Worm (Caenorhabditis elegans) whole organism, L2 larva: Measurements from ENCODE around the gene alg-2.

Experiments
- C34F6.9 ChIP-seq: fragments of 150-350 bp; optimal IDR thresholded peaks from 2 replicates; lab custom pipeline; 2014; ENCODE audit warnings: missing biosample characterization, missing genetic modification characterization
- ZK546.5 ChIP-seq: sonication (generic microtip); optimal IDR thresholded peaks from 2 replicates; lab custom pipeline; 2017; ENCODE audit warnings: missing biosample characterization, missing genetic modification characterization
- alr-1 ChIP-seq: fragments of 150-350 bp; optimal IDR thresholded peaks from 2 replicates; lab custom pipeline; 2014; ENCODE audit warnings: missing biosample characterization, missing genetic modification characterization
- aly-2 ChIP-seq: fragments of 150-350 bp; optimal IDR thresholded peaks from 2 replicates; lab custom pipeline; 2014; ENCODE audit warnings: missing biosample characterization, missing genetic modification characterization
- ama-1 ChIP-seq: fragments of 150-350 bp; optimal IDR thresholded peaks from 2 replicates; lab custom pipeline; 2018; ENCODE audit warnings: inconsistent platforms
- ceh-82 ChIP-seq: fragments of 150-350 bp; optimal IDR thresholded peaks from 2 replicates; lab custom pipeline; 2014; ENCODE audit warnings: missing biosample characterization, missing genetic modification characterization
- crh-2 ChIP-seq: sonication (generic microtip); optimal IDR thresholded peaks from 2 replicates; lab custom pipeline; 2017; ENCODE audit warnings: missing biosample characterization, missing genetic modification characterization
- egl-27 ChIP-seq: sonication (generic microtip); optimal IDR thresholded peaks from 3 replicates; lab custom pipeline; 2017; ENCODE audit warnings: missing biosample characterization, missing genetic modification reagents, missing genetic modification characterization
- elt-1 ChIP-seq: fragments of 150-350 bp; optimal IDR thresholded peaks from 2 replicates; lab custom pipeline; 2014; ENCODE audit warnings: missing biosample characterization, missing genetic modification characterization
- elt-3 ChIP-seq: sonication (generic microtip); optimal IDR thresholded peaks from 2 replicates; lab custom pipeline; 2017; ENCODE audit warnings: missing biosample characterization, missing genetic modification characterization
- fos-1 ChIP-seq: fragments of 150-350 bp; optimal IDR thresholded peaks from 2 replicates; lab custom pipeline; 2014; ENCODE audit warnings: missing biosample characterization, missing genetic modification characterization
- gmeb-1 ChIP-seq: fragments of 150-350 bp; optimal IDR thresholded peaks from 2 replicates; lab custom pipeline; 2014; ENCODE audit warnings: missing biosample characterization, missing genetic modification characterization
- lin-13 ChIP-seq: fragments of 150-350 bp; optimal IDR thresholded peaks from 2 replicates; lab custom pipeline; 2014; ENCODE audit warnings: missing biosample characterization, missing genetic modification reagents, missing genetic modification characterization
- lin-39 ChIP-seq: fragments of 150-350 bp; optimal IDR thresholded peaks from 2 replicates; lab custom pipeline; 2014; ENCODE audit warnings: missing biosample characterization, missing genetic modification reagents, missing genetic modification characterization
- lsy-2 ChIP-seq, 2 experiments: fragments of 150-350 bp in 1 of 2; sonication (generic microtip) in 1 of 2; optimal IDR thresholded peaks; 2 replicates each; lab custom pipeline; 2014 to 2017; ENCODE audit warnings: missing biosample characterization in 2 of 2, missing genetic modification characterization in 2 of 2
- mab-5 ChIP-seq: fragments of 150-350 bp; optimal IDR thresholded peaks from 2 replicates; lab custom pipeline; 2014; ENCODE audit warnings: missing biosample characterization, missing genetic modification characterization
- mdl-1 ChIP-seq, 2 experiments: fragments of 150-350 bp in 1 of 2; sonication (generic microtip) in 1 of 2; optimal IDR thresholded peaks; 2 replicates each; lab custom pipeline; 2017; ENCODE audit warnings: missing biosample characterization in 2 of 2, missing genetic modification characterization in 2 of 2
- nhr-10 ChIP-seq: sonication (generic microtip); optimal IDR thresholded peaks from 2 replicates; lab custom pipeline; 2017; ENCODE audit warnings: missing biosample characterization, missing genetic modification characterization
- nhr-12 ChIP-seq: fragments of 150-350 bp; optimal IDR thresholded peaks from 2 replicates; lab custom pipeline; 2014; ENCODE audit warnings: missing biosample characterization, missing genetic modification characterization
- nhr-237 ChIP-seq: fragments of 150-350 bp; optimal IDR thresholded peaks from 2 replicates; lab custom pipeline; 2014; ENCODE audit warnings: missing biosample characterization, missing genetic modification characterization
- nhr-77 ChIP-seq: fragments of 150-350 bp; optimal IDR thresholded peaks from 2 replicates; lab custom pipeline; 2014; ENCODE audit warnings: missing biosample characterization, missing genetic modification characterization
- peb-1 ChIP-seq: fragments of 150-350 bp; optimal IDR thresholded peaks from 2 replicates; lab custom pipeline; 2014; ENCODE audit warnings: missing biosample characterization, missing genetic modification characterization
- sem-4 ChIP-seq: fragments of 150-350 bp; optimal IDR thresholded peaks from 2 replicates; lab custom pipeline; 2014; ENCODE audit warnings: missing biosample characterization, missing genetic modification reagents, missing genetic modification characterization
- skn-1 ChIP-seq: sonication (generic microtip); optimal IDR thresholded peaks from 2 replicates; lab custom pipeline; 2017; ENCODE audit warnings: missing biosample characterization, missing genetic modification characterization
- sma-3 ChIP-seq: sonication (generic microtip); optimal IDR thresholded peaks from 2 replicates; lab custom pipeline; 2016; ENCODE audit warnings: missing genetic modification reagents, missing genetic modification characterization, missing compliant biosample characterization
- sma-9 ChIP-seq, 2 experiments: fragments of 150-350 bp in 1 of 2; sonication (generic microtip) in 1 of 2; optimal IDR thresholded peaks; 2 replicates each; lab custom pipeline; 2014 to 2016; ENCODE audit warnings: missing genetic modification characterization in 2 of 2, mild to moderate bottlenecking in 1 of 2, missing biosample characterization in 1 of 2, missing compliant biosample characterization in 1 of 2, missing genetic modification reagents in 1 of 2, moderate library complexity in 1 of 2
- snpc-4 ChIP-seq: fragments of 150-350 bp; optimal IDR thresholded peaks from 2 replicates; lab custom pipeline; 2014; ENCODE audit warnings: missing biosample characterization, missing genetic modification characterization
- ztf-11 ChIP-seq: sonication (generic microtip); optimal IDR thresholded peaks from 2 replicates; lab custom pipeline; 2017; ENCODE audit warnings: missing biosample characterization, missing genetic modification characterization
- ztf-4 ChIP-seq: fragments of 150-350 bp; optimal IDR thresholded peaks from 2 replicates; lab custom pipeline; 2014; ENCODE audit warnings: missing biosample characterization, missing genetic modification characterization

Gene alg-2

DNA sequence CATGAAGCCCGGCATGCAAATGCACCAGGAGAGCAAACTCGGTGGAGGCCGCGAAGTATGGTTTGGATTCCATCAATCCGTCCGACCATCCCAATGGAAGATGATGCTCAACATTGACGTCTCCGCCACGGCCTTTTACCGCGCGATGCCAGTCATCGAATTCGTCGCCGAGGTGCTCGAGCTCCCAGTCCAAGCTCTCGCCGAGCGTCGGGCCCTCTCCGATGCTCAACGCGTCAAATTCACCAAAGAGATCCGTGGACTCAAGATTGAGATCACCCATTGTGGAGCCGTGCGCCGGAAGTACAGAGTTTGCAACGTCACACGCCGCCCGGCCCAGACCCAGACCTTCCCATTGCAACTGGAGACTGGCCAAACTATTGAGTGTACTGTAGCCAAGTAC, 2.7 kb downstream of the alg-2 start:
- no peak for TF ChIP-seq sem-4 (tag; lab: Kevin White, UChicago)
- no peak for TF ChIP-seq lin-13 (GFP tag; lab: Kevin White, UChicago)
- no peak for TF ChIP-seq lin-39 (tag; lab: Kevin White, UChicago)
- TF ChIP-seq elt-3 (tag; lab: Kevin White, UChicago), result no peak
- TF ChIP-seq mab-5 (tag; lab: Kevin White, UChicago), result no peak
- TF ChIP-seq sma-3 (GFP tag; lab: Kevin White, UChicago), result no peak

DNA sequence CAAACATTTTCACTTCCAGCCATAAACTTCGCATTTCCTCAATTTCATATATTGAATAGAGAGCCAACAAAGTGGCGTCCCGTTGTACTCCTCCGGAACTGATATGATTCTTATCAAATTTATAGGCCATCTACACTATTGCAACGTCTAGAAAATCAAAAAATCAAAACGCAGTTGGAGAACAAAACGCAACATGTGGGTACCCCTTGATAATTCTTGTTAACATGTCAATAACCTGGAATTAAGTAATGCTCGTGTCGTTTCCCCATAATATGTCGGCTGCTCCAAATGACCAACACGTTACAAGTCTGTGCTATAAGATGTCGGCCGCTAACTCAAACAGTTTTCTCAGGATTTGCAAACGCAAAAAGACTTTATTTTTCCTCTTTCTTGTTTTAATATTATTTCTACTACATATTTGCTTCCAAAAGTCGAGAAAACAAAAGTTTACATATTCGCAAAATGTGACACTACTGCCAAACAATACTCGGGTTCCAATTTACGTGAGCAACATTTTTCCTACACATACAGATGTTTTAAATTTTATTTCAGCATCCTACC, 7.7 kb downstream of the alg-2 start:
- TF ChIP-seq sem-4 (tag; lab: Kevin White, UChicago) (no peak), crh-2 (tag; lab: Kevin White, UChicago) (peak; percentile 16), nhr-77 (no peak), lin-39 (tag; lab: Kevin White, UChicago) (no peak), ZK546.5 (no peak), lin-13 (GFP tag; lab: Kevin White, UChicago) (no peak), ceh-82 (no peak), elt-3 (tag; lab: Kevin White, UChicago) (no peak), sma-3 (GFP tag; lab: Kevin White, UChicago) (no peak), sma-9 (GFP tag; optimal IDR thresholded peaks at IDR 0.05; lab: Kevin White, UChicago) (peak; percentile 38), sma-9 (tag; optimal IDR thresholded peaks at IDR 0.05; lab: Kevin White, UChicago) (no peak), nhr-12 (tag; lab: Kevin White, UChicago) (no peak), fos-1 (peak; percentile 29)

DNA sequence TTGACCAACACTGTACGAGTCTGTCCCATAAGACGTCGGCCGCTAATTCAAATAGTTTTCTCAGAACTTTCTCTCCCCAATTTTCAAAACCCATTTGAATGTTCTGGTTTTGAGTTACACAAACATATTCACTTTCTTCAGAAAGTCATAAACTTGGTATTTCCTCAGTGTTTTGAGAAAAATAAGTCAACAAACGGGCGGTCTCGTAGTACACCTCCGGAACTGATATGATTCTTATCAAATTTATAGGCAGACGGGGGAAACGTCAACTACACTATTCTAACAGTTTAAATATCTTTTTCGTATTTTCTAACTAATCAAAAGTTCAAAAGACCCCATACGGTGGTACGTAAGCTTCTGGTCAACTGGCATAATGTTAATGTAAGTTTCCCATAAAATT, 11.2 kb downstream of the alg-2 start:
- TF ChIP-seq ztf-11, result no peak
- TF ChIP-seq fos-1, result peak; percentile 19
- TF ChIP-seq egl-27 (tag; lab: Kevin White, UChicago), result no peak
- TF ChIP-seq sma-3 (GFP tag; lab: Kevin White, UChicago), result no peak
- no peak for TF ChIP-seq ZK546.5
- no peak for TF ChIP-seq aly-2 (tag; lab: Kevin White, UChicago)
- no peak for TF ChIP-seq skn-1 (tag; lab: Kevin White, UChicago)
- no peak for TF ChIP-seq mdl-1 (tag; optimal IDR thresholded peaks at IDR 0.05; lab: Kevin White, UChicago)

DNA sequence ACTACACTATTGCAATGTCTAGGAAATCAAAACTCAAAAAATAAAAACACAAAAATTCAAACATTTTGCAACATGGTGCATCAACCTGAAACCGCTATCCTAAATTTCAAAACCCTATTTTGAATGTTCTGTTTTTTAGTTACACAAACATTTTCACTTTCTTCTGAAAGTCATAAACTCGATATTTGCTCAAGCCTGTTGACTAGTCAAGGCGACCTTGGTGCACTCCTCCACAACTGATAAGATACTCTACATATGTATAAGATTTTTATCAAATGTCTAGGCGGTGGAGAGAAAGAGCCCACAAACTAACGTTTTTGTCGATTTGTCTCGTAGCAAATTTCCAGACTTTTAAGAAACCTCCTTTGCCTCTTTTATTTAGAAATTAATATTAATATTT, 15.0 kb downstream of the alg-2 start, which contains the start of gene T07D3.4:
T07D3.4 (plus strand) TSS at position 286 of the 400 bp plus-strand sequence.
- peak; percentile 37 for TF ChIP-seq sma-9 (GFP tag; optimal IDR thresholded peaks at IDR 0.05; lab: Kevin White, UChicago)
- no peak for TF ChIP-seq sma-9 (tag; optimal IDR thresholded peaks at IDR 0.05; lab: Kevin White, UChicago)
- TF ChIP-seq ama-1 (lab: Kevin White, UChicago), result no peak
- no peak for TF ChIP-seq C34F6.9 (tag; lab: Kevin White, UChicago)
- no peak for TF ChIP-seq snpc-4 (tag; lab: Kevin White, UChicago)
- TF ChIP-seq skn-1 (tag; lab: Kevin White, UChicago), result no peak
- TF ChIP-seq mdl-1 (tag; optimal IDR thresholded peaks at IDR 0.05; lab: Kevin White, UChicago), result no peak
- no peak for TF ChIP-seq sem-4 (tag; lab: Kevin White, UChicago)
- TF ChIP-seq nhr-77, result no peak
- TF ChIP-seq fos-1, result peak; percentile 61
- no peak for TF ChIP-seq ztf-4 (tag; lab: Kevin White, UChicago)
- TF ChIP-seq, all 48 proteins: peak for 2

DNA sequence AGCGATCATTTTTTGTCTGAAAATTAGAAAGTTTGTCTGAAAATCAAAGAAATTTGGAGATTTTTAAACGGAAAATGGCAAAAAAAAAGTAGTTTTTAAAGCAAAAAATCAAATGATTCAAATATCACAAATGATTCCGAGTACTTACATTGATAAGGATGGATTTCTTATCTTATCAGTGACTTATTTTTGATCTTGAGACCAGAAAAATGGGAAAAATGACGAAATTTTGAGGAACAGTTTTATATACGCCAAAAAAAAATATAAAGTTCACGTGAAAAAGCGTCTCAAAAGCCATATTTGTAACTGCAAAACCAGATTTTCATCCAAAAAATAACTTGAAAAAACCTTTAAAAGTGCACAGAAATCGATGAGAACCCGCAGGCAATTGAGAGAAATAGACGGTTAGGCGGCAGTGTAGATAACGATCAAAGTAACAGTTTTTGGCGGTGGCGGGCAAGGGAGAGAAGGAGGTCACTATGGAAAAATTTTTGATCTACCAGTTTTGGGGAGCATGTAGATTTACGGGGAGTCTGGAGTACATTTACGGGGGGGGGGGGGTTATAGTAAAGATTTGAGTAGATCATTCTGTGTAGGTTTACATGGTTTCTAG, 27.8 kb downstream of the alg-2 start, which contains the start of gene T07D3.9:
T07D3.9 (minus strand) TSS at position 194 of the 613 bp plus-strand sequence.
- TF ChIP-seq alr-1 (tag; lab: Kevin White, UChicago), result no peak
- TF ChIP-seq elt-1, result no peak
- TF ChIP-seq fos-1, result peak; percentile 75
- TF ChIP-seq lsy-2 (tag; optimal IDR thresholded peaks at IDR 0.05; lab: Kevin White, UChicago), result no peak
- no peak for TF ChIP-seq gmeb-1 (tag; lab: Kevin White, UChicago)
- TF ChIP-seq, all 48 proteins: peak for 1

DNA sequence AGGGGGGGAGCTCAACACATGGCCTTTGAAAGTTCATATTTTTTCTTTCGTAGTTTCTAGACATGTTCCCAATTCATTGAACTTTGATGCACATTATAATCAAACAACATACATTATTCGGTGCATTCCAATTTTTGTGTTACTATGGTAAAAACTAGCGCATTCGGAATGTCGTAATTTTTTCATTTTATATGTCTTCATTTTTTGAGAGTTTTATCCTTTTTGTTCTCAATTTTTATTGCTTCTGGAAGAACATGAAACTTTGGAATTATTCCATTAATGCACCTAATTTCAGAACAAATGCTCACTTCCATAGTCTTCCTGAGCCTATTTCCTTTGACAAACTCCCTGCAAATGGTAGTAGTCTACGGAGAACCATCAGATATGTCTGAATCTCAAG, 28.6 kb downstream of the alg-2 start, which contains the start of gene T07D3.2:
T07D3.2 (plus strand) TSS at position 301 of the 400 bp plus-strand sequence.
- no peak for TF ChIP-seq nhr-10 (tag; lab: Kevin White, UChicago)
- TF ChIP-seq lin-39 (tag; lab: Kevin White, UChicago), result no peak
- no peak for TF ChIP-seq nhr-237 (tag; lab: Kevin White, UChicago)
- no peak for TF ChIP-seq peb-1 (tag; lab: Kevin White, UChicago)
- no peak for TF ChIP-seq alr-1 (tag; lab: Kevin White, UChicago)
